Fruit fly (Drosophila melanogaster) whole organism, embryonic: ENCODE data around the gene CG31776.

Experiments used
- Abd-B ChIP-seq: fragments of 200-800 bp; sonication (Bioruptor generic); optimal IDR thresholded peaks from 2 replicates; lab custom pipeline; 2018; ENCODE audit warnings: missing biosample characterization, mild to moderate bottlenecking, missing genetic modification characterization, moderate library complexity
- CG10543 ChIP-seq: fragments of 200-800 bp; sonication (Bioruptor generic); optimal IDR thresholded peaks from 3 replicates; lab custom pipeline; 2017; ENCODE audit warnings: missing biosample characterization, mild to moderate bottlenecking, missing genetic modification characterization, moderate library complexity
- CG11456 ChIP-seq: fragments of 200-800 bp; sonication (Bioruptor generic); IDR thresholded peaks from 3 replicates; pipeline ENCODE4 v1.3.6; 2022; ENCODE audit warnings: missing biosample characterization, missing genetic modification characterization
- CG11504 ChIP-seq: fragments of 200-800 bp; sonication (Bioruptor generic); optimal IDR thresholded peaks from 3 replicates; lab custom pipeline; 2019; ENCODE audit warnings: missing biosample characterization, mild to moderate bottlenecking, missing genetic modification characterization, moderate library complexity
- CG11695 ChIP-seq: fragments of 200-800 bp; sonication (Bioruptor generic); IDR thresholded peaks from 3 replicates; pipeline ENCODE4 v1.3.6; 2022; ENCODE audit warnings: missing biosample characterization, missing genetic modification characterization
- CG11696 ChIP-seq: fragments of 200-800 bp; sonication (Bioruptor generic); IDR thresholded peaks from 2 replicates; pipeline ENCODE4 v1.3.6; 2022; ENCODE audit warnings: missing biosample characterization, missing genetic modification characterization
- CG18262 ChIP-seq: fragments of 200-800 bp; optimal IDR thresholded peaks from 3 replicates; lab custom pipeline; 2019; ENCODE audit warnings: missing biosample characterization, mild to moderate bottlenecking, missing genetic modification characterization, moderate library complexity
- CG2875 ChIP-seq: fragments of 200-800 bp; sonication (Bioruptor generic); optimal IDR thresholded peaks from 2 replicates; lab custom pipeline; 2017; ENCODE audit warnings: missing biosample characterization, mild to moderate bottlenecking, missing genetic modification characterization, missing genetic modification reagents
- CG3065 ChIP-seq: fragments of 200-800 bp; sonication (Bioruptor generic); optimal IDR thresholded peaks from 2 replicates; lab custom pipeline; 2016; ENCODE audit warnings: missing biosample characterization, missing genetic modification characterization
- CG5245 ChIP-seq: fragments of 200-800 bp; sonication (Bioruptor generic); optimal IDR thresholded peaks from 3 replicates; lab custom pipeline; 2016; ENCODE audit warnings: missing biosample characterization, missing genetic modification characterization
- CG9437 ChIP-seq: fragments of 200-800 bp; sonication (Bioruptor generic); optimal IDR thresholded peaks from 2 replicates; lab custom pipeline; 2018; ENCODE audit warnings: missing biosample characterization, mild to moderate bottlenecking, missing genetic modification characterization
- CG9797 ChIP-seq: fragments of 200-800 bp; sonication (Bioruptor generic); optimal IDR thresholded peaks from 3 replicates; lab custom pipeline; 2018; ENCODE audit warnings: missing biosample characterization, mild to moderate bottlenecking, missing genetic modification characterization
- Dref ChIP-seq: fragments of 200-800 bp; sonication (Bioruptor generic); IDR thresholded peaks from 2 replicates; pipeline ENCODE4 v1.3.6; 2022; ENCODE audit warnings: missing biosample characterization, missing genetic modification characterization
- Drgx ChIP-seq: fragments of 200-800 bp; sonication (Bioruptor generic); IDR thresholded peaks from 2 replicates; pipeline ENCODE4 v1.3.6; 2022; ENCODE audit warnings: missing biosample characterization, missing genetic modification characterization
- Ets97D ChIP-seq: fragments of 200-800 bp; sonication (Bioruptor generic); optimal IDR thresholded peaks from 3 replicates; lab custom pipeline; 2016; ENCODE audit warnings: missing biosample characterization, missing genetic modification characterization
- HmgZ ChIP-seq: fragments of 200-800 bp; sonication (Bioruptor generic); optimal IDR thresholded peaks from 2 replicates; lab custom pipeline; 2018; ENCODE audit warnings: missing biosample characterization, mild to moderate bottlenecking, missing genetic modification characterization
- Hmr ChIP-seq: fragments of 200-800 bp; sonication (Bioruptor generic); optimal IDR thresholded peaks from 3 replicates; lab custom pipeline; 2017; ENCODE audit warnings: mild to moderate bottlenecking, missing biosample characterization, missing genetic modification reagents, missing genetic modification characterization
- Med ChIP-seq: fragments of 200-800 bp; sonication (Bioruptor generic); peaks from one replicate; lab custom pipeline; 2016; ENCODE audit warnings: missing biosample characterization, missing genetic modification characterization, mild to moderate bottlenecking, inconsistent platforms, moderate library complexity
- Nf-YA ChIP-seq: fragments of 200-800 bp; sonication (Bioruptor generic); IDR thresholded peaks from 2 replicates; pipeline ENCODE4 v1.3.6; 2022; ENCODE audit warnings: missing biosample characterization, missing genetic modification characterization
- Opbp ChIP-seq: fragments of 200-800 bp; sonication (Bioruptor generic); IDR thresholded peaks from 3 replicates; pipeline ENCODE4 v1.3.6; 2022; ENCODE audit warnings: missing biosample characterization, missing genetic modification characterization; ENCODE audit not compliant: partially characterized antibody
- Poxn ChIP-seq: fragments of 200-800 bp; sonication (Bioruptor generic); IDR thresholded peaks from 2 replicates; pipeline ENCODE4 v1.3.6; 2022; ENCODE audit warnings: missing biosample characterization, missing genetic modification characterization
- Rfx ChIP-seq: fragments of 200-800 bp; sonication (Bioruptor generic); IDR thresholded peaks from 2 replicates; pipeline ENCODE4 v1.3.6; 2022; ENCODE audit warnings: missing biosample characterization, missing genetic modification characterization
- Sox100B ChIP-seq: fragments of 200-800 bp; sonication (Bioruptor generic); optimal IDR thresholded peaks from 3 replicates; lab custom pipeline; 2018; ENCODE audit warnings: missing biosample characterization, mild to moderate bottlenecking, missing genetic modification characterization
- az2 ChIP-seq: fragments of 200-800 bp; sonication (Bioruptor generic); optimal IDR thresholded peaks from 3 replicates; lab custom pipeline; 2016; ENCODE audit warnings: missing biosample characterization, missing genetic modification characterization
- chinmo ChIP-seq: fragments of 200-800 bp; sonication (Bioruptor generic); IDR thresholded peaks from 4 replicates; pipeline ENCODE4 v1.3.6; 2022; ENCODE audit warnings: missing biosample characterization, missing genetic modification characterization; ENCODE audit not compliant: partially characterized antibody
- ci ChIP-seq: fragments of 200-800 bp; sonication (Bioruptor generic); IDR thresholded peaks from 3 replicates; pipeline ENCODE4 v1.3.6; 2022; ENCODE audit warnings: missing biosample characterization, missing genetic modification characterization
- crp ChIP-seq, 2 experiments: fragments of 200-800 bp; sonication (Bioruptor generic); optimal IDR thresholded peaks; 2 replicates in 1 of 2; 3 replicates in 1 of 2; lab custom pipeline; 2017; ENCODE audit warnings: missing biosample characterization in 2 of 2, missing genetic modification characterization in 2 of 2, mild to moderate bottlenecking in 1 of 2, moderate library complexity in 1 of 2
- dm ChIP-seq: fragments of 200-800 bp; sonication (Bioruptor generic); optimal IDR thresholded peaks from 3 replicates; lab custom pipeline; 2016; ENCODE audit warnings: missing biosample characterization, missing genetic modification characterization
- grau ChIP-seq: fragments of 200-800 bp; optimal IDR thresholded peaks from 3 replicates; lab custom pipeline; 2019; ENCODE audit warnings: missing biosample characterization, mild to moderate bottlenecking, missing genetic modification characterization, moderate library complexity
- gro ChIP-seq: fragments of 200-800 bp; sonication (Bioruptor generic); optimal IDR thresholded peaks from 2 replicates; lab custom pipeline; 2016; ENCODE audit warnings: missing biosample characterization, missing genetic modification characterization
- ind ChIP-seq: fragments of 200-800 bp; sonication (Bioruptor generic); optimal IDR thresholded peaks from 3 replicates; lab custom pipeline; 2016; ENCODE audit warnings: missing biosample characterization, missing genetic modification characterization
- jing ChIP-seq: fragments of 200-800 bp; sonication (Bioruptor generic); optimal IDR thresholded peaks from 2 replicates; lab custom pipeline; 2018; ENCODE audit warnings: missing biosample characterization, mild to moderate bottlenecking, missing genetic modification characterization
- jumu ChIP-seq: fragments of 200-800 bp; sonication (Bioruptor generic); optimal IDR thresholded peaks from 3 replicates; lab custom pipeline; 2016; ENCODE audit warnings: missing biosample characterization, missing genetic modification characterization
- ken ChIP-seq: fragments of 200-800 bp; sonication (Bioruptor generic); IDR thresholded peaks from 3 replicates; pipeline ENCODE4 v1.3.6; 2022; ENCODE audit warnings: missing biosample characterization, missing genetic modification characterization
- klu ChIP-seq: fragments of 200-800 bp; sonication (Bioruptor generic); IDR thresholded peaks from 2 replicates; pipeline ENCODE4 v1.3.6; 2022; ENCODE audit warnings: missing biosample characterization, missing genetic modification characterization
- lab ChIP-seq: fragments of 200-800 bp; sonication (Bioruptor generic); optimal IDR thresholded peaks from 3 replicates; lab custom pipeline; 2017; ENCODE audit warnings: missing biosample characterization, missing genetic modification characterization, mild to moderate bottlenecking, moderate library complexity, missing genetic modification reagents
- lov ChIP-seq, 2 experiments: fragments of 200-800 bp in 1 of 2; fragments of >200 bp in 1 of 2; sonication (Bioruptor generic) in 1 of 2; IDR thresholded peaks in 1 of 2; optimal IDR thresholded peaks in 1 of 2; 2 replicates in 1 of 2; 3 replicates in 1 of 2; pipeline versions ENCODE4 v1.3.6 to Lab custom; 2017 to 2022; ENCODE audit warnings: missing biosample characterization in 1 of 2, missing genetic modification characterization in 1 of 2
- nmo ChIP-seq: fragments of 200-800 bp; sonication (Bioruptor generic); optimal IDR thresholded peaks from 2 replicates; lab custom pipeline; 2018; ENCODE audit warnings: missing biosample characterization, mild to moderate bottlenecking, missing genetic modification characterization, moderate library complexity
- phol ChIP-seq: fragments of 200-800 bp; sonication (Bioruptor generic); optimal IDR thresholded peaks from 3 replicates; lab custom pipeline; 2018; ENCODE audit warnings: missing biosample characterization, mild to moderate bottlenecking, missing genetic modification characterization, moderate library complexity
- row ChIP-seq: fragments of 200-800 bp; sonication (Bioruptor generic); IDR thresholded peaks from 3 replicates; pipeline ENCODE4 v1.3.6; 2022; ENCODE audit warnings: missing biosample characterization, missing genetic modification characterization
- run ChIP-seq: fragments of 200-800 bp; sonication (Bioruptor generic); optimal IDR thresholded peaks from 3 replicates; lab custom pipeline; 2018; ENCODE audit warnings: missing biosample characterization, mild to moderate bottlenecking, missing genetic modification characterization
- sens ChIP-seq: fragments of 200-800 bp; sonication (Bioruptor generic); peaks from one replicate; lab custom pipeline; 2016; ENCODE audit warnings: missing biosample characterization, missing genetic modification characterization
- slbo ChIP-seq: fragments of 200-800 bp; sonication (Bioruptor generic); IDR thresholded peaks from 2 replicates; pipeline ENCODE4 v1.3.6; 2022; ENCODE audit warnings: missing biosample characterization, missing genetic modification characterization
- stc ChIP-seq: fragments of 200-800 bp; sonication (Bioruptor generic); IDR thresholded peaks from 2 replicates; pipeline ENCODE4 v1.3.6; 2022; ENCODE audit warnings: missing biosample characterization, missing genetic modification characterization
- sug ChIP-seq: fragments of 200-800 bp; optimal IDR thresholded peaks from 2 replicates; lab custom pipeline; 2019; ENCODE audit warnings: missing biosample characterization, mild to moderate bottlenecking, missing genetic modification characterization, moderate library complexity
- trem ChIP-seq: fragments of 200-800 bp; optimal IDR thresholded peaks from 3 replicates; lab custom pipeline; 2019; ENCODE audit warnings: missing biosample characterization, mild to moderate bottlenecking, missing genetic modification characterization, moderate library complexity
- unc-4 ChIP-seq: fragments of 200-800 bp; sonication (Bioruptor generic); IDR thresholded peaks from 2 replicates; pipeline ENCODE4 v1.3.6; 2022; ENCODE audit warnings: missing biosample characterization, missing genetic modification characterization; ENCODE audit not compliant: partially characterized antibody

CG31776 gene

DNA sequence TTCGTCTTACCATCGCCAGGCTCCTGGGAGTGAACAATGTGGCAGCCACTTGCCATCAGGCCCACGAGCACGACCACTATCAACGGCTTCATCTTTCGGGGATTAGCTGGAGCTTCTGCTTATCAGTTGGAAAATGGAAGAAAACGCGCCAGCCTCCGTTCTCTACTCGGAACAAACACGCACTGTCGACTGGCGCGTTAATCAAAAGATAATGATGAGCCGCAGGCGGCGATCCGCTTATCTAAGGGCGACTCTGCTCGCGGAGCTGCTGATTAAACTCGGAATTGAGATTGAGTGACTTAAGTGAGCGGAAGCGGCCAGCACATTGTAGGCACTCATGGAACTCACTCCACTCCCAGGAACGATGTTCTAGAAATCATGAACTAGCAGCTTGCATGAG, 8.2 kb upstream of the CG31776 start, which contains the start of gene CG3246 (continued):
- TF ChIP-seq sug (peak; percentile 57), jumu (GFP tag; lab: Kevin White, UChicago) (no peak), jing (GFP tag; lab: Kevin White, UChicago) (no peak), row (no peak), CG10543 (peak; percentile 38), CG18262 (no peak), Med (GFP tag; lab: Kevin White, UChicago) (peak; percentile 41), Hmr (no peak), CG11456 (GFP tag; lab: Robert Waterston, UW) (no peak), CG11504 (tag; lab: Kevin White, UChicago) (no peak), CG5245 (GFP tag; lab: Kevin White, UChicago) (no peak), lab (GFP tag; lab: Kevin White, UChicago) (no peak), az2 (no peak), lov (optimal IDR thresholded peaks at IDR 0.05; lab: Kevin White, UChicago) (no peak), lov (GFP tag; IDR thresholded peaks at IDR 0.05; lab: Robert Waterston, UW) (no peak), ci (GFP tag; lab: Robert Waterston, UW) (no peak), chinmo (GFP tag; lab: Robert Waterston, UW) (no peak)
- TF ChIP-seq, all 482 proteins: peak for 8

DNA sequence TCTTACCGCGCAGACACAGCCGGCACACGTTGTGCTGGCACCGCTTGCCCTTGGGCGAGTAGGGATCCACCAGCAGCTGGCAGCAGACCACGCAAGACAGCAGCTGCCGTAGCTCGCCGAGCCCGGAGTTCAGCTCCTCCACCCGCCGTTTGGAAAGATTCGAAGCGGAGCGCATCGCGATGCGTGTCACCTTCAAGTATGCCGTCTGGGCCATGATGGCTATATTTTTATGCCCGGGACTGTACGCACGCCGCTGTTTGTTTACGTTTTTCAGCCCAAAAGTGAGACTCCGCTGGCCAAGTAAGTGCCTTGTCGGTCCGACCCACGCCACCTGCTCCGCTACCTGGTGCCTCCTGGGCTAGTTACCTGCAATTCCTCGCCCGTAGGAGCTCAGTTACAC, 4.6 kb upstream of the CG31776 start:
- TF ChIP-seq CG11696 (GFP tag; lab: Robert Waterston, UW), result peak; percentile 76
- TF ChIP-seq Poxn, result no peak
- TF ChIP-seq CG11695 (GFP tag; lab: Robert Waterston, UW), result peak; percentile 45; the same call in 2 of the 3 replicates
- TF ChIP-seq Abd-B, result no peak
- peak; percentile 24 for TF ChIP-seq sens (GFP tag; lab: Kevin White, UChicago)
- TF ChIP-seq Drgx (GFP tag; lab: Robert Waterston, UW), result 0 out of 2 replicates have a peak, but pooled peaks have one; percentile 16
- 0 out of 2 replicates have a peak, but pooled peaks have one; percentile 11 for TF ChIP-seq Nf-YA (GFP tag; lab: Robert Waterston, UW)
- TF ChIP-seq ind (GFP tag; lab: Kevin White, UChicago), result no peak
- 0 out of 2 replicates have a peak, but pooled peaks have one; percentile 20 for TF ChIP-seq Rfx (GFP tag; lab: Robert Waterston, UW)
- TF ChIP-seq Med (GFP tag; lab: Kevin White, UChicago), result peak; percentile 51
- TF ChIP-seq slbo (GFP tag; lab: Robert Waterston, UW), result 0 out of 2 replicates have a peak, but pooled peaks have one; percentile 18
- TF ChIP-seq, all 482 proteins: peak for 8

DNA sequence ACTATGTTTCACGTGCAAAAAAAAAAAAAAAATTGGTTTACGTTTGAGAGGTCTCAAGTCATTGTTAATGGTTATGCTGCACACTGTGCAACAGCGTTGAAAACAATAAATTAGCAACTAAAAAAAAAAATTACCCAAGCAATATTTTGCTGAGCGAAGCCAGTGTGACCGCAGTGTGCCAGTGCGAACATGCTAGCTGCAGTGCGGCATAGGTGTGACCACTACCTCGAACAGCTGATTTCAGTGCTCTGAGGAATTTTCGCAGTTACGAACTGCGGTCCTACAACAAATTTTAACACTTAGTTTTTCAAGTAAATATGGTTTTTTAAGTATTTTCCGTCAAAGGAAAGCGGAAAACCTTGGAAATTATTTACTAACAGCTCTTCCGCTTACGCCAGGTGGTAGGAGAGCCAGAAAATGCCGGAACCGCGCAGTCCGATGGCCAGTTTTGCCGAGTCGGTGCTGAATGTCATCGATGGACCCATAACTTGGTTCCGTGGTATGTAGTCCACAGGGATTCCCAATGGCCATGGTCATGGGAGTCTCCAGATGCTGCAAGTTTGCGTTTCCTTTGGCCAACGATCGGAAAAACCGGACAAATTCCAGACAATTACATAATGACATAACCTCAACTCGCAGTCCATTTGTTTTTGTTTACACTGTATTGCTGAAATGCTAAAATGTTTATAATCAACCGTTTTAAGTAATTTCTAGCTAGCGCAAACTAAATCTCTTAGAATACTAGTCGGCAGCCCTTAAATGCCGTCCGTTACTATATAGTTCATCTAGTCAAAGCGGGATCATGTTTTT, 3.9 kb upstream of the CG31776 start, which contains the start of the genes msl-2 and ND-PDSW:
msl-2 (minus strand) TSS at position 195 of the 810 bp plus-strand sequence.
ND-PDSW (plus strand) TSS at position 240 of the 810 bp plus-strand sequence.
- peak; percentile 72 to 96 for TF ChIP-seq crp (GFP tag; optimal IDR thresholded peaks at IDR 0.05; lab: Kevin White, UChicago)
- TF ChIP-seq CG9797 (GFP tag; lab: Kevin White, UChicago), result peak; percentile 96
- TF ChIP-seq Opbp (GFP tag; lab: Robert Waterston, UW), result peak; percentile 45; the same call in 2 of the 3 replicates
- peak; percentile 41 for TF ChIP-seq HmgZ (tag; lab: Kevin White, UChicago)
- TF ChIP-seq ken (GFP tag; lab: Robert Waterston, UW), result no peak
- TF ChIP-seq phol (tag; lab: Kevin White, UChicago), result peak; percentile 26
- no peak for TF ChIP-seq stc (GFP tag; lab: Robert Waterston, UW)
- no peak for TF ChIP-seq unc-4 (GFP tag; lab: Robert Waterston, UW)
- TF ChIP-seq gro, result peak; percentile 14
- no peak for TF ChIP-seq CG2875 (GFP tag; lab: Kevin White, UChicago)
- TF ChIP-seq Sox100B, result no peak
- no peak for TF ChIP-seq run
- peak; percentile 20 for TF ChIP-seq Ets97D
- TF ChIP-seq nmo (GFP tag; lab: Kevin White, UChicago), result peak; percentile 37
- no peak for TF ChIP-seq grau
- TF ChIP-seq CG9437, result peak; percentile 51
- TF ChIP-seq sens (GFP tag; lab: Kevin White, UChicago), result peak; percentile 43
- peak; percentile 23 for TF ChIP-seq trem
- TF ChIP-seq CG3065 (GFP tag; lab: Kevin White, UChicago), result no peak
- peak; percentile 33; the same call in 1 of the 2 replicates for TF ChIP-seq Dref
- TF ChIP-seq klu, result no peak
- TF ChIP-seq dm (GFP tag; lab: Kevin White, UChicago), result peak; percentile 44
